Worm (Caenorhabditis elegans) whole organism, early embryonic: ENCODE measurements around the gene thn-1.

Experiments used
- ama-1 ChIP-seq: fragments of 150-350 bp; optimal IDR thresholded peaks from 2 replicates; lab custom pipeline; 2014
- flt-1 ChIP-seq: fragments of 200-800 bp; sonication (Bioruptor generic); IDR thresholded peaks from 2 replicates; pipeline ENCODE4 v1.3.6; 2022; ENCODE audit warnings: missing genetic modification characterization, missing compliant biosample characterization
- sea-1 ChIP-seq: fragments of 200-800 bp; sonication (Bioruptor generic); conservative IDR thresholded peaks from 2 replicates; pipeline ENCODE4 v1.3.6; 2022; ENCODE audit warnings: missing genetic modification characterization, missing compliant biosample characterization

- no peak for TF ChIP-seq ama-1 (lab: Kevin White, UChicago)
- TF ChIP-seq flt-1 (GFP tag; lab: Robert Waterston, UW): no peak
- no peak for TF ChIP-seq sea-1 (GFP tag; lab: Robert Waterston, UW)
Measured at ce11 chrIV:12366571-12366970, 13.3 kb upstream of the thn-1 start.
